Fruit fly (Drosophila melanogaster) whole organism, pupa: ENCODE results near the gene CG14971.

Experiments
- CG10348 ChIP-seq: fragments of 200-800 bp; sonication (Bioruptor generic); IDR thresholded peaks from 2 replicates; pipeline ENCODE4 v1.3.6; 2022; ENCODE audit warnings: missing biosample characterization, missing genetic modification characterization
- CG12605 ChIP-seq: fragments of 200-800 bp; sonication (Bioruptor generic); IDR thresholded peaks from 2 replicates; pipeline ENCODE4 v1.3.6; 2022; ENCODE audit warnings: missing biosample characterization, missing genetic modification characterization
- CG15710 ChIP-seq: fragments of 200-800 bp; sonication (Bioruptor generic); optimal IDR thresholded peaks from 2 replicates; lab custom pipeline; 2018; ENCODE audit warnings: missing biosample characterization, mild to moderate bottlenecking, missing genetic modification characterization, moderate library complexity
- CG9948 ChIP-seq: fragments of 200-800 bp; sonication (Bioruptor generic); optimal IDR thresholded peaks from 2 replicates; lab custom pipeline; 2018; ENCODE audit warnings: missing biosample characterization, mild to moderate bottlenecking, missing genetic modification characterization, moderate library complexity
- Pif1B ChIP-seq: fragments of 200-800 bp; sonication (Bioruptor generic); optimal IDR thresholded peaks from 3 replicates; lab custom pipeline; 2016; ENCODE audit warnings: missing biosample characterization, missing genetic modification characterization
- gl ChIP-seq: fragments of 200-800 bp; sonication (Bioruptor generic); optimal IDR thresholded peaks from 2 replicates; lab custom pipeline; 2018; ENCODE audit warnings: missing biosample characterization, mild to moderate bottlenecking, missing genetic modification characterization
- rn ChIP-seq: fragments of 200-800 bp; sonication (Bioruptor generic); IDR thresholded peaks from 2 replicates; pipeline ENCODE4 v1.3.6; 2022; ENCODE audit warnings: missing biosample characterization, missing genetic modification characterization

DNA sequence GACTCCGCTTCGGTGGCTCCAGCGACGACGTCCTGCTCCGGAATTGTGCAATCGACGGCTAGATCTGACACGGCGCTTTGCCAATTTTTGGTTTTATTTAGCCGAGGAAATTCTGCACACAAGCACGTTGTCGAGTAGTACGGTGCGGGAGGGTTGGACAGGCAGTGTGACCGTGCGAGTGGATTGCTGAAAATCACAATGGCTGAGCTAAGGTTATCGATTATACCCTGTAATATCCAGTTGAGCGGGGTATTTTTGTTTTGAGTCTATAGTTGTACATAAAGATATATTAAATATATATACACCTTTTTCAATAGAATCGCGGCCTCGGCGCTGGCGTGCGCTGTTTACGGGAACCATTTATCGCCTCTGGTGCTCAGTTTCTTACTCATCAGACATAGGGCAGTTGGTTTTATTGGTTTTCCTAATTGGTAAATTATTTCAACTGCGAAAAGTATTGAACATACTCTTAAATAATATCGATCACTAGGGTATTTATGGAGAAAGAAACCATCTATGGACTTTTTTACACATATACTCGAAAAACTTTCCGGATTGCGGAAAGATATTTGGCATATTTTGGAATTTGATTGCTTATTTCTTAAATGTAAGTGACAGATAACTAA, 10.6 kb downstream of the CG14971 start, which contains the start of gene eIF5B:
- TF ChIP-seq CG12605 (GFP tag; lab: Robert Waterston, UW) = peak; percentile 61
- peak; percentile 70 for TF ChIP-seq rn (GFP tag; lab: Robert Waterston, UW)
- TF ChIP-seq CG9948 (tag; lab: Kevin White, UChicago) = peak; percentile 67
- TF ChIP-seq CG10348 = 0 out of 2 replicates have a peak, but pooled peaks have one; percentile 15
- TF ChIP-seq gl (tag; lab: Kevin White, UChicago) = peak; percentile 15
- TF ChIP-seq CG15710 (tag; lab: Kevin White, UChicago) = peak; percentile 81
- peak; percentile 87 for TF ChIP-seq Pif1B
